Fruit fly (Drosophila melanogaster) whole organism, pupa: Measurements from ENCODE around the gene Tsc1.

Experiments
- CG10348 ChIP-seq: fragments of 200-800 bp; sonication (Bioruptor generic); IDR thresholded peaks from 2 replicates; pipeline ENCODE4 v1.3.6; 2022; ENCODE audit warnings: missing biosample characterization, missing genetic modification characterization
- CG12605 ChIP-seq: fragments of 200-800 bp; sonication (Bioruptor generic); IDR thresholded peaks from 2 replicates; pipeline ENCODE4 v1.3.6; 2022; ENCODE audit warnings: missing biosample characterization, missing genetic modification characterization
- CG13204 ChIP-seq: fragments of 200-800 bp; sonication (Bioruptor generic); optimal IDR thresholded peaks from 2 replicates; lab custom pipeline; 2018; ENCODE audit warnings: missing biosample characterization, mild to moderate bottlenecking, missing genetic modification characterization, moderate library complexity
- CG14655 ChIP-seq: fragments of 200-800 bp; sonication (Bioruptor generic); optimal IDR thresholded peaks from 3 replicates; lab custom pipeline; 2017; ENCODE audit warnings: mild to moderate bottlenecking, missing biosample characterization, missing genetic modification reagents, missing genetic modification characterization
- CG15710 ChIP-seq: fragments of 200-800 bp; sonication (Bioruptor generic); optimal IDR thresholded peaks from 2 replicates; lab custom pipeline; 2018; ENCODE audit warnings: missing biosample characterization, mild to moderate bottlenecking, missing genetic modification characterization, moderate library complexity
- CG17806 ChIP-seq: fragments of 200-800 bp; sonication (Bioruptor generic); optimal IDR thresholded peaks from 2 replicates; lab custom pipeline; 2018; ENCODE audit warnings: missing biosample characterization, mild to moderate bottlenecking, missing genetic modification characterization, moderate library complexity
- CG32121 ChIP-seq: fragments of 200-800 bp; sonication (Bioruptor generic); IDR thresholded peaks from 2 replicates; pipeline ENCODE4 v1.3.6; 2022; ENCODE audit warnings: missing biosample characterization, missing genetic modification characterization
- CG34367 ChIP-seq: fragments of 200-800 bp; sonication (Bioruptor generic); optimal IDR thresholded peaks from 2 replicates; lab custom pipeline; 2018; ENCODE audit warnings: missing biosample characterization, mild to moderate bottlenecking, missing genetic modification characterization
- CG4496 ChIP-seq: fragments of 200-800 bp; sonication (Bioruptor generic); IDR thresholded peaks from 3 replicates; pipeline ENCODE4 v1.3.6; 2022; ENCODE audit warnings: missing biosample characterization, missing genetic modification characterization
- CG8159 ChIP-seq: fragments of 200-800 bp; sonication (Bioruptor generic); optimal IDR thresholded peaks from 3 replicates; lab custom pipeline; 2018; ENCODE audit warnings: missing biosample characterization, mild to moderate bottlenecking, missing genetic modification characterization, moderate library complexity
- CG8301 ChIP-seq: fragments of 200-800 bp; sonication (Bioruptor generic); optimal IDR thresholded peaks from 2 replicates; lab custom pipeline; 2018; ENCODE audit warnings: missing biosample characterization, mild to moderate bottlenecking, missing genetic modification characterization
- CG9948 ChIP-seq: fragments of 200-800 bp; sonication (Bioruptor generic); optimal IDR thresholded peaks from 2 replicates; lab custom pipeline; 2018; ENCODE audit warnings: missing biosample characterization, mild to moderate bottlenecking, missing genetic modification characterization, moderate library complexity
- D1 ChIP-seq: fragments of 200-800 bp; sonication (Bioruptor generic); optimal IDR thresholded peaks from 2 replicates; lab custom pipeline; 2018; ENCODE audit warnings: missing biosample characterization, mild to moderate bottlenecking, missing genetic modification characterization, moderate library complexity
- EcR ChIP-seq: fragments of 200-800 bp; sonication (Bioruptor generic); optimal IDR thresholded peaks from 3 replicates; lab custom pipeline; 2019; ENCODE audit warnings: missing biosample characterization, missing genetic modification characterization, mild to moderate bottlenecking, moderate library complexity, missing genetic modification reagents
- Ets98B ChIP-seq: fragments of 200-800 bp; sonication (Bioruptor generic); IDR thresholded peaks from 2 replicates; pipeline ENCODE4 v1.3.6; 2022; ENCODE audit warnings: missing biosample characterization, missing genetic modification characterization
- Pif1A ChIP-seq: fragments of 200-800 bp; sonication (Bioruptor generic); optimal IDR thresholded peaks from 3 replicates; lab custom pipeline; 2016; ENCODE audit warnings: missing biosample characterization, missing genetic modification characterization
- Pif1B ChIP-seq: fragments of 200-800 bp; sonication (Bioruptor generic); optimal IDR thresholded peaks from 3 replicates; lab custom pipeline; 2016; ENCODE audit warnings: missing biosample characterization, missing genetic modification characterization
- Snoo ChIP-seq: fragments of 200-800 bp; sonication (Bioruptor generic); optimal IDR thresholded peaks from 3 replicates; lab custom pipeline; 2017; ENCODE audit warnings: missing biosample characterization, mild to moderate bottlenecking, missing genetic modification characterization, inconsistent platforms
- fd96Ca ChIP-seq: fragments of 200-800 bp; sonication (Bioruptor generic); IDR thresholded peaks from 3 replicates; pipeline ENCODE4 v1.3.6; 2022; ENCODE audit warnings: missing biosample characterization, missing genetic modification characterization
- gl ChIP-seq: fragments of 200-800 bp; sonication (Bioruptor generic); optimal IDR thresholded peaks from 2 replicates; lab custom pipeline; 2018; ENCODE audit warnings: missing biosample characterization, mild to moderate bottlenecking, missing genetic modification characterization
- rn ChIP-seq: fragments of 200-800 bp; sonication (Bioruptor generic); IDR thresholded peaks from 2 replicates; pipeline ENCODE4 v1.3.6; 2022; ENCODE audit warnings: missing biosample characterization, missing genetic modification characterization

The Tsc1 gene

DNA sequence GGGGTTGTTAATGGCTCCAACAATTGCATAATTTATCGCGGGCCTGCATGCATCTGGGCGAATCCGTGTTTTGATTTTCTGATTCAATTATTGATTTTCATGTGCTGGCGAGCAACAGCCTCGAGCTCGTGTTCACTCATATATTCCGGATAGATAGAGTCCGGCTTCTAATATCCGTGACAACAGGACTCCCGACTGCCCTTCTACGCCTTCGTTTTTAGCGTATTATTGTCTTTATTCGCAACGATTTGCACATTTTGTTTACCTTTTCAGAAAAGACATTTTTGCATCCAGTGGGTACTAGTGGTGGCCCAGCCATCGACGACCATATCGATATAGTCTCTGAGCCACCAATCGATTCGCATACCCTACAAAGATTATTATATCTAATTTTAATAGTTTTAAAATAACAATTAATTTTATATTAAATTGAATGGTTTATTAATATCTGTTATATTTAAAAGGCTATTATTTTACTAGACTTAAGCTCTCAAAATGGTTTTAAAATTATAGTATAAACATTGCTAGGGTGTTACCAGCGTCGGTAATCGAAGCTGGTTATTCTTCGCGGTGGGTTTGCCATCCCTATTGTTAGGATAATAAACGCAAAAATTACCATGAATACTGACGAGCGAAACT, 31.2 kb downstream of the Tsc1 start, which contains the start of the genes Myo95E and TBC1d7:
Gene Myo95E (minus strand): TSS at position 326 of the 639 bp plus-strand sequence.
Gene TBC1d7 (plus strand): TSS at position 555 of the 639 bp plus-strand sequence.
- TF ChIP-seq CG12605 (GFP tag; lab: Robert Waterston, UW) (peak; percentile 93), CG13204 (GFP tag; lab: Kevin White, UChicago) (no peak), CG17806 (tag; lab: Kevin White, UChicago) (peak; percentile 87), CG32121 (GFP tag; lab: Robert Waterston, UW) (peak; percentile 94), Snoo (peak; percentile 89), CG15710 (tag; lab: Kevin White, UChicago) (peak; percentile 92), CG8301 (peak; percentile 85), Pif1A (no peak), CG34367 (tag; lab: Kevin White, UChicago) (peak; percentile 84), rn (GFP tag; lab: Robert Waterston, UW) (peak; percentile 85), EcR (GFP tag; lab: Kevin White, UChicago) (peak; percentile 36), Ets98B (GFP tag; lab: Robert Waterston, UW) (peak; percentile 93), fd96Ca (GFP tag; lab: Robert Waterston, UW) (peak; percentile 91), CG14655 (GFP tag; lab: Kevin White, UChicago) (no peak), CG8159 (tag; lab: Kevin White, UChicago) (peak; percentile 91), CG4496 (GFP tag; lab: Robert Waterston, UW) (peak; percentile 94), D1 (tag; lab: Kevin White, UChicago) (no peak), CG9948 (tag; lab: Kevin White, UChicago) (peak; percentile 87), Pif1B (GFP tag; lab: Kevin White, UChicago) (peak; percentile 87), gl (peak; percentile 75), CG10348 (GFP tag; lab: Robert Waterston, UW) (peak; percentile 86)

DNA sequence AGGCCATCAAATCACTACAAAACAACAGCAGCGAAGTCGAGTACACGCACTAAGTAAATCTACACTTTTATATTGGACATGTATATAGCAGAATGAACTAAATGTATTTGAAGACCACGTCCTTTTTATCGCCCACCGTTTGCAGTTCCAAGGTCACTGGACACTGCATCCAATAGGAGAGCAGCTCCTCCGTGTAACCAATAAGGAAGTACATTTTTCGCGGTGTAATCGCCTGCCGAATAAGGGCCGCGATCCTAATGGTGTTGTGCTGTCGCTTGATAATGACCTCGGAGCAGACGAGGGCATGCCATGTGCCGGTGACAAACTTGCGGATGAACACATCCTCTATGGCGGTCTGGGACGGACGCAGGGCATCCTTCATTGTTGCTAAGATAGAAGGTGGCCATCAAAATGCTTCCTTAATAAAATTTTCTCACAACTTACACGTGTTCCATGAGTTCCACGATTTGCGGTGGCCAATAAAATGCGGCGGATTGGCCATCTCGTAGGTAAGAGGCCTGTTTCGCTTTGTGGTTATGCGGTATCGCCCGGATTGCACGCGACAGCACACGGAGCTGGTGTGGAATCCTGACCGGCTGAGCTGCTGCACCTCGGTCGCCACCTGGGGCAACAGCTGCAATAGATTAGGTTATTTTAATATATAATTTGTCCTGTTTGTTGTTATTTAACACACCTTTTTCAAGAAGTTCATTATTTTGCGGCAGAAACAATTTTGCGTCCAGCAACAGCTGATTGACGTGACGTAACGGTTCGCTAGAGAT, 32.9 kb downstream of the Tsc1 start, which contains the start of gene mRpS24:
Gene mRpS24 (minus strand): TSS at position 772 of the 782 bp plus-strand sequence.
- TF ChIP-seq Ets98B (GFP tag; lab: Robert Waterston, UW) (no peak), CG13204 (GFP tag; lab: Kevin White, UChicago) (no peak), Snoo (no peak), CG4496 (GFP tag; lab: Robert Waterston, UW) (no peak), Pif1B (GFP tag; lab: Kevin White, UChicago) (no peak), CG12605 (GFP tag; lab: Robert Waterston, UW) (no peak), CG9948 (tag; lab: Kevin White, UChicago) (no peak), gl (no peak), rn (GFP tag; lab: Robert Waterston, UW) (no peak), CG8159 (tag; lab: Kevin White, UChicago) (no peak), fd96Ca (GFP tag; lab: Robert Waterston, UW) (no peak), CG32121 (GFP tag; lab: Robert Waterston, UW) (no peak), Pif1A (no peak), CG8301 (no peak)

DNA sequence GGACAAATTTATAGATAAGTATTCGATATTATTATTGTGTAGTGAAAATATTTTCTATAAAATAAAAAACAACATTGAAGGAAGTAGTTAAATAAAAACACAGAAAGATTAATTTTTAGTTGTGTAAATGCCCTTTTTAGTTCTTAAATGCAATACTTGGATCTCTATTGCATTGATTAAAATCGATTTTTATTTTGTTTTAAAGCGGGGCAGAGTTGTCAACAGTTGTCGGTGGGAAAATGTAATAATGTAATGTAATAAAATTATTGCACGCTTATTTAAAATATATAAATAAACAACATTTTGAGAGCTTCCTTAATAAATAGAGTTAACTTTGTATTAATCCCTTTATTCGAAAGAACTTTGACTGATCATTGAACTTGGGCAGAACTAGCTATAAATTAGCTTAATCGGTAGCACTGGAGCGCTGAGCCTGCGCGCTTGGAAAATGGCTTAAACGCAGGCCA, 33.5 kb downstream of the Tsc1 start, which contains the start of gene Apc2:
Gene Apc2 (plus strand): TSS at position 411 of the 467 bp plus-strand sequence.
- TF ChIP-seq CG4496 (GFP tag; lab: Robert Waterston, UW) (peak; percentile 63; the same call in 1 of the 3 replicates), gl (no peak), CG34367 (tag; lab: Kevin White, UChicago) (peak; percentile 18), Pif1B (GFP tag; lab: Kevin White, UChicago) (no peak), CG13204 (GFP tag; lab: Kevin White, UChicago) (no peak), Snoo (peak; percentile 48), EcR (GFP tag; lab: Kevin White, UChicago) (peak; percentile 3), CG8159 (tag; lab: Kevin White, UChicago) (peak; percentile 60), CG9948 (tag; lab: Kevin White, UChicago) (peak; percentile 10), CG12605 (GFP tag; lab: Robert Waterston, UW) (peak; percentile 51; the same call in 1 of the 2 replicates), fd96Ca (GFP tag; lab: Robert Waterston, UW) (no peak), CG32121 (GFP tag; lab: Robert Waterston, UW) (peak; percentile 66), CG14655 (GFP tag; lab: Kevin White, UChicago) (no peak), CG8301 (peak; percentile 46), CG10348 (GFP tag; lab: Robert Waterston, UW) (no peak), rn (GFP tag; lab: Robert Waterston, UW) (no peak), CG17806 (tag; lab: Kevin White, UChicago) (peak; percentile 22), Pif1A (no peak), CG15710 (tag; lab: Kevin White, UChicago) (peak; percentile 49), Ets98B (GFP tag; lab: Robert Waterston, UW) (peak; percentile 56)

DNA sequence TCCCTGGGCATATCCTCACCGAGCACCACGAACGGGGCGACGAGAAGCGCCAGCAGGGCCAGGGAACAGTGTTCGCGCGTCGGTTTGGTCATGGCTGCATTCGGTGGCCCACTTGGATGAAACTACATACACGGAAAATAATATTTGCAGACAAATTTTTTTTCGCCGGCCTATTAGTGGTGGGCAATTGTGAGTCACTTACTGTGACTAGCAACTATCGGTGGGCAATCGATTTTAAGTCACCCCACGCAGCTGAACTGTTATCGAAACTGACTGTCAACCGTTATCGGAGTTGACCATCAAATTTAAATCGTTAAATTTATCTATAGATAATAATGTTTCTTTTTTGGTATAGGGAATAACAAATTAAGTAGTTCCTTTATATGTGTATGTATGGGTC, 39.3 kb downstream of the Tsc1 start, which contains the start of gene CG5510:
Gene CG5510 (minus strand): TSS at position 201 of the 400 bp plus-strand sequence.
- TF ChIP-seq rn (GFP tag; lab: Robert Waterston, UW) (no peak), Ets98B (GFP tag; lab: Robert Waterston, UW) (no peak; the same call in 1 of the 2 replicates), CG15710 (tag; lab: Kevin White, UChicago) (peak; percentile 3), CG8301 (no peak), Snoo (no peak), CG9948 (tag; lab: Kevin White, UChicago) (no peak), CG10348 (GFP tag; lab: Robert Waterston, UW) (no peak), CG4496 (GFP tag; lab: Robert Waterston, UW) (peak; percentile 39; the same call in 1 of the 3 replicates), CG8159 (tag; lab: Kevin White, UChicago) (no peak), CG17806 (tag; lab: Kevin White, UChicago) (no peak), CG34367 (tag; lab: Kevin White, UChicago) (no peak), D1 (tag; lab: Kevin White, UChicago) (no peak), fd96Ca (GFP tag; lab: Robert Waterston, UW) (no peak), Pif1A (no peak)
